Worm (Caenorhabditis elegans): Measurements from ENCODE around the gene nlp-46.

DNA sequence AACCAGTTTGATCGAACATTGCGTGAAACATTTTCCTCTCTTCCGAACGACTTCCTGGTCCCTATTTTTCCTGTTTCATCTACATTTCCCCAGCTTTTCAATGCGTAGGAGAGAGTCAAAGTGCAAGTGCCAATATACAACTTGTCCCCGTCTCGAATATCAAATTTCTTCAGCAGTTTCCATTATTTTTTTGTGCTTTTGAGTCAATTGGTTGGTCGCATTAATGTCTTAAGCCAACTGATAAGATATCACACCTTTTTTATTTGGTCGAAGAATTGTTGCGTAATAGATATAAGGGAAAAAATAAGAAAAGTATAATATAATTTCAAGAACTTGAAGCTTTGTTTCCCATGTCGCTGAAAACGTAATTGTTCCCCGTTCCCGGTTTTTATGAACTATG lies 26.3 kb upstream of the nlp-46 start:
- no peak for TF ChIP-seq nhr-237 (tag; optimal IDR thresholded peaks at IDR 0.05)
- no peak for TF ChIP-seq nhr-76 (tag; optimal IDR thresholded peaks at IDR 0.05)
- TF ChIP-seq cnd-1 (tag; optimal IDR thresholded peaks at IDR 0.05): no peak
- no peak for TF ChIP-seq nhr-12 (tag; optimal IDR thresholded peaks at IDR 0.05)
- TF ChIP-seq nhr-28 (tag; optimal IDR thresholded peaks at IDR 0.05): no peak
- no peak for TF ChIP-seq ceh-43 (GFP tag; optimal IDR thresholded peaks at IDR 0.05)
- no peak for TF ChIP-seq ces-1 (GFP tag; optimal IDR thresholded peaks at IDR 0.05)

Data from whole organism, mixed stage, embryonic.